Fruit fly (Drosophila melanogaster) whole organism, embryonic: ENCODE measurements around the gene LManIV.
A peak's percentile ranks its signal among the peaks of the same experiment; 100 is the strongest.

ENCODE experiments used
- Blimp-1 ChIP-seq: fragments of 200-800 bp; sonication (Bioruptor generic); optimal IDR thresholded peaks from 3 replicates; lab custom pipeline; 2018; ENCODE audit warnings: missing biosample characterization, missing genetic modification characterization, mild to moderate bottlenecking, moderate library complexity, missing genetic modification reagents
- CG10267 ChIP-seq: fragments of 200-800 bp; sonication (Bioruptor generic); optimal IDR thresholded peaks from 2 replicates; lab custom pipeline; 2018; ENCODE audit warnings: missing biosample characterization, mild to moderate bottlenecking, missing genetic modification characterization, moderate library complexity
- CG11504 ChIP-seq: fragments of 200-800 bp; sonication (Bioruptor generic); optimal IDR thresholded peaks from 3 replicates; lab custom pipeline; 2019; ENCODE audit warnings: missing biosample characterization, mild to moderate bottlenecking, missing genetic modification characterization, moderate library complexity
- CG12299 ChIP-seq: fragments of 200-800 bp; sonication (Bioruptor generic); optimal IDR thresholded peaks from 2 replicates; lab custom pipeline; 2018; ENCODE audit warnings: missing biosample characterization, mild to moderate bottlenecking, missing genetic modification characterization
- CG14014 ChIP-seq: fragments of 200-800 bp; sonication (Bioruptor generic); IDR thresholded peaks from 2 replicates; pipeline ENCODE4 v1.3.6; 2022; ENCODE audit warnings: missing biosample characterization, missing genetic modification characterization
- CG14710 ChIP-seq: fragments of 200-800 bp; sonication (Bioruptor generic); optimal IDR thresholded peaks from 3 replicates; lab custom pipeline; 2019; ENCODE audit warnings: missing biosample characterization, mild to moderate bottlenecking, missing genetic modification characterization, moderate library complexity
- CG15696 ChIP-seq: fragments of 200-800 bp; sonication (Bioruptor generic); optimal IDR thresholded peaks from 2 replicates; lab custom pipeline; 2019; ENCODE audit warnings: missing biosample characterization, mild to moderate bottlenecking, missing genetic modification characterization, moderate library complexity
- CG17829 ChIP-seq: fragments of 200-800 bp; optimal IDR thresholded peaks from 2 replicates; lab custom pipeline; 2019; ENCODE audit warnings: missing biosample characterization, mild to moderate bottlenecking, missing genetic modification characterization, moderate library complexity
- CG18599 ChIP-seq: fragments of 200-800 bp; sonication (Bioruptor generic); optimal IDR thresholded peaks from 3 replicates; lab custom pipeline; 2017; ENCODE audit warnings: missing biosample characterization, missing genetic modification characterization, mild to moderate bottlenecking, moderate library complexity, missing genetic modification reagents
- CG2678 ChIP-seq: fragments of 200-800 bp; sonication (Bioruptor generic); optimal IDR thresholded peaks from 3 replicates; lab custom pipeline; 2019; ENCODE audit warnings: missing biosample characterization, mild to moderate bottlenecking, missing genetic modification characterization, moderate library complexity
- CG2712 ChIP-seq: fragments of 200-800 bp; optimal IDR thresholded peaks from 3 replicates; lab custom pipeline; 2019; ENCODE audit warnings: missing biosample characterization, mild to moderate bottlenecking, missing genetic modification characterization, moderate library complexity
- CG2875 ChIP-seq: fragments of 200-800 bp; sonication (Bioruptor generic); optimal IDR thresholded peaks from 2 replicates; lab custom pipeline; 2017; ENCODE audit warnings: missing biosample characterization, mild to moderate bottlenecking, missing genetic modification characterization, missing genetic modification reagents
- CG31441 ChIP-seq: fragments of 200-800 bp; sonication (Bioruptor generic); IDR thresholded peaks from 2 replicates; pipeline ENCODE4 v1.3.6; 2022; ENCODE audit warnings: missing biosample characterization, missing genetic modification characterization
- CG4404 ChIP-seq: fragments of 200-800 bp; sonication (Bioruptor generic); IDR thresholded peaks from 2 replicates; pipeline ENCODE4 v1.3.6; 2022; ENCODE audit warnings: missing biosample characterization, missing genetic modification characterization
- CG4424 ChIP-seq: fragments of 200-800 bp; sonication (Bioruptor generic); optimal IDR thresholded peaks from 3 replicates; lab custom pipeline; 2016; ENCODE audit warnings: missing biosample characterization, missing genetic modification characterization
- CG6689 ChIP-seq: fragments of 200-800 bp; sonication (Bioruptor generic); IDR thresholded peaks from 2 replicates; pipeline ENCODE4 v1.3.6; 2022; ENCODE audit warnings: missing biosample characterization, missing genetic modification characterization
- D ChIP-seq, 2 experiments: fragments of 200-800 bp in 1 of 2; fragments of >200 bp in 1 of 2; sonication (Bioruptor generic) in 1 of 2; optimal IDR thresholded peaks; 2 replicates in 1 of 2; 3 replicates in 1 of 2; lab custom pipeline; 2017; ENCODE audit warnings: mild to moderate bottlenecking in 1 of 2, missing biosample characterization in 1 of 2, missing genetic modification characterization in 1 of 2, missing genetic modification reagents in 1 of 2
- Hsf ChIP-seq: fragments of 200-800 bp; sonication (Bioruptor generic); optimal IDR thresholded peaks from 3 replicates; lab custom pipeline; 2016; ENCODE audit warnings: missing biosample characterization, missing genetic modification characterization
- Meics ChIP-seq: fragments of 200-800 bp; sonication (Bioruptor generic); optimal IDR thresholded peaks from 2 replicates; lab custom pipeline; 2017; ENCODE audit warnings: missing biosample characterization, mild to moderate bottlenecking, missing genetic modification characterization
- Myb ChIP-seq: fragments of 200-800 bp; sonication (Bioruptor generic); optimal IDR thresholded peaks from 2 replicates; lab custom pipeline; 2016; ENCODE audit warnings: missing biosample characterization, missing genetic modification characterization
- Spps ChIP-seq: fragments of 200-800 bp; sonication (Bioruptor generic); optimal IDR thresholded peaks from 2 replicates; lab custom pipeline; 2018; ENCODE audit warnings: missing biosample characterization, mild to moderate bottlenecking, missing genetic modification characterization
- Xrp1 ChIP-seq: fragments of 200-800 bp; sonication (Bioruptor generic); IDR thresholded peaks from 2 replicates; pipeline ENCODE4 v1.3.6; 2022; ENCODE audit warnings: missing biosample characterization, missing genetic modification characterization
- cas ChIP-seq: fragments of 200-800 bp; sonication (Bioruptor generic); IDR thresholded peaks from 2 replicates; pipeline ENCODE4 v1.3.6; 2022; ENCODE audit warnings: missing biosample characterization, missing genetic modification characterization
- cato ChIP-seq: fragments of 200-800 bp; sonication (Bioruptor generic); optimal IDR thresholded peaks from 2 replicates; lab custom pipeline; 2016; ENCODE audit warnings: missing biosample characterization, missing genetic modification characterization, borderline replicate concordance
- crol ChIP-seq: fragments of 200-800 bp; sonication (Bioruptor generic); IDR thresholded peaks from 2 replicates; pipeline ENCODE4 v1.3.6; 2022; ENCODE audit warnings: missing biosample characterization, missing genetic modification characterization
- dmrt11E ChIP-seq: fragments of 200-800 bp; sonication (Bioruptor generic); optimal IDR thresholded peaks from 3 replicates; lab custom pipeline; 2018; ENCODE audit warnings: missing biosample characterization, mild to moderate bottlenecking, missing genetic modification characterization, moderate library complexity
- dmrt99B ChIP-seq: fragments of 200-800 bp; sonication (Bioruptor generic); optimal IDR thresholded peaks from 2 replicates; lab custom pipeline; 2018; ENCODE audit warnings: missing biosample characterization, mild to moderate bottlenecking, missing genetic modification characterization, moderate library complexity
- exex ChIP-seq: fragments of 200-800 bp; sonication (Bioruptor generic); optimal IDR thresholded peaks from 4 replicates; lab custom pipeline; 2018; ENCODE audit warnings: missing biosample characterization, mild to moderate bottlenecking, missing genetic modification characterization, moderate library complexity
- lab ChIP-seq: fragments of 200-800 bp; sonication (Bioruptor generic); optimal IDR thresholded peaks from 3 replicates; lab custom pipeline; 2017; ENCODE audit warnings: missing biosample characterization, missing genetic modification characterization, mild to moderate bottlenecking, moderate library complexity, missing genetic modification reagents
- lbe ChIP-seq: fragments of 200-800 bp; sonication (Bioruptor generic); optimal IDR thresholded peaks from 2 replicates; lab custom pipeline; 2016; ENCODE audit warnings: missing biosample characterization, mild to moderate bottlenecking, missing genetic modification characterization
- phol ChIP-seq: fragments of 200-800 bp; sonication (Bioruptor generic); optimal IDR thresholded peaks from 3 replicates; lab custom pipeline; 2018; ENCODE audit warnings: missing biosample characterization, mild to moderate bottlenecking, missing genetic modification characterization, moderate library complexity
- prd ChIP-seq, 3 experiments: fragments of >200 bp in 2 of 3; fragments of 200-800 bp in 1 of 3; sonication (Bioruptor generic) in 1 of 3; optimal IDR thresholded peaks in 2 of 3; IDR thresholded peaks in 1 of 3; 2 replicates in 2 of 3; 3 replicates in 1 of 3; pipeline versions ENCODE4 v1.3.6 to Lab custom; 2017 to 2022; ENCODE audit warnings: missing biosample characterization in 1 of 3, missing genetic modification characterization in 1 of 3
- repo ChIP-seq: fragments of 200-800 bp; sonication (Bioruptor generic); optimal IDR thresholded peaks from 2 replicates; lab custom pipeline; 2016; ENCODE audit warnings: missing biosample characterization, missing genetic modification characterization
- row ChIP-seq: fragments of 200-800 bp; sonication (Bioruptor generic); IDR thresholded peaks from 3 replicates; pipeline ENCODE4 v1.3.6; 2022; ENCODE audit warnings: missing biosample characterization, missing genetic modification characterization
- run ChIP-seq: fragments of 200-800 bp; sonication (Bioruptor generic); optimal IDR thresholded peaks from 3 replicates; lab custom pipeline; 2018; ENCODE audit warnings: missing biosample characterization, mild to moderate bottlenecking, missing genetic modification characterization
- sens ChIP-seq: fragments of 200-800 bp; sonication (Bioruptor generic); peaks from one replicate; lab custom pipeline; 2016; ENCODE audit warnings: missing biosample characterization, missing genetic modification characterization
- stc ChIP-seq: fragments of 200-800 bp; sonication (Bioruptor generic); IDR thresholded peaks from 2 replicates; pipeline ENCODE4 v1.3.6; 2022; ENCODE audit warnings: missing biosample characterization, missing genetic modification characterization
- sug ChIP-seq: fragments of 200-800 bp; optimal IDR thresholded peaks from 2 replicates; lab custom pipeline; 2019; ENCODE audit warnings: missing biosample characterization, mild to moderate bottlenecking, missing genetic modification characterization, moderate library complexity
- twi ChIP-seq: fragments of 200-800 bp; optimal IDR thresholded peaks from 2 replicates; lab custom pipeline; 2019; ENCODE audit warnings: missing biosample characterization, mild to moderate bottlenecking, missing genetic modification characterization, moderate library complexity

The LManIV gene

DNA sequence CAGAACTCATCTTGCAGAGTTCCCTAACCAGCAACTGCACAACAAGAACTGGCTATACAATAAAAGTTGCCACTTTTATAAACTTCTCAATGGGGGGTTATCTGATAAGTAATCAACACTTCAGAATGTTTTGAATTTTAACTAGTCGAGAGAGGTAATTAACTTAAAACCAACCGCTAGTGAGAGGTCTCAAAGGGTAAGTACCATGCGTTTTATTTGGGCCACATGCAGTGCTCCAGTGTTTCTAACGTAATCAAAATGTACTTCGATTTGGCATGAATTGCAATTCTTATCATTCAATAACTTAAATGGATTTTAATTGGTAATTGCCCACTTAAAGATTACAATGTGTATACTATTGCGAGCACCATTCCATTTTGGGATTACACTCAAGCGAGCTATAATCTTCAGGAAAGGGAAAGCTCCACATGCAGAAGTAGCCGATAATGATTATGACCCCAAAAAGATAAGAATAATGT lies 3.4 kb downstream of the LManIV start, which contains the start of gene LManIII:
TSS of gene LManIII (minus strand) at position 51 of the 479 bp plus-strand sequence.
- peak; percentile 57 for TF ChIP-seq exex (tag; lab: Kevin White, UChicago)
- TF ChIP-seq twi (tag; lab: Kevin White, UChicago): no peak
- TF ChIP-seq repo (GFP tag; lab: Kevin White, UChicago): no peak
- TF ChIP-seq stc (GFP tag; lab: Robert Waterston, UW): no peak
- TF ChIP-seq sug (tag; lab: Kevin White, UChicago): peak; percentile 3

DNA sequence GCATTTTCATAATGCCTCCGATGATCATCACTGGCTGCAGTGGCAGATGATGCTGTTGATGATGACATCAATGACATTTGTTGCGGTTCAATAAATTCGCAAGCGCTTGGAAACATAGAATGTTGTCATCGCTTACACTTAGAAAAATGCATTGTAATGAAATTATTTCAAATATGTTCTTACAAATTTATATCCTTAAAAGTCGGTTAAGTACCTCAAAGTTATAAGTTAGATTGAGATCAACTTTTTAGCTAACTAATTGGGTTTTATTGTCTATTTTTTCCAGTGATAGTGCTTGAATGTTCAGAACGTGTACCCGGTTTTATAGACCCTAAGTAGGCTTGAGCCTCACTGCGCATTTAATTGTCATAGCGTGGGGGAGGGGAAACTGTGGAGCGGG lies 9.3 kb downstream of the LManIV start:
- no peak for TF ChIP-seq Hsf (GFP tag; lab: Kevin White, UChicago)
- TF ChIP-seq D (optimal IDR thresholded peaks at IDR 0.05; lab: Kevin White, UChicago): no peak
- peak; percentile 10 for TF ChIP-seq D (GFP tag; optimal IDR thresholded peaks at IDR 0.05; lab: Kevin White, UChicago)
- TF ChIP-seq run (tag; lab: Kevin White, UChicago): no peak
- peak; percentile 28 for TF ChIP-seq lab (GFP tag; lab: Kevin White, UChicago)
- peak; percentile 37 for TF ChIP-seq CG14710 (tag; lab: Kevin White, UChicago)
- TF ChIP-seq CG2678 (tag; lab: Kevin White, UChicago): peak; percentile 51
- TF ChIP-seq CG2712 (tag; lab: Kevin White, UChicago): peak; percentile 59
- no peak for TF ChIP-seq cas (GFP tag; lab: Robert Waterston, UW)
- TF ChIP-seq dmrt99B (tag; lab: Kevin White, UChicago): peak; percentile 20
- TF ChIP-seq Xrp1: peak; percentile 60; the same call in 1 of the 2 replicates
- TF ChIP-seq CG2875: no peak
- peak; percentile 32; the same call in 1 of the 2 replicates for TF ChIP-seq CG31441 (GFP tag; lab: Robert Waterston, UW)
- TF ChIP-seq lbe: no peak
- no peak for TF ChIP-seq cato (GFP tag; lab: Kevin White, UChicago)
- peak; percentile 18 for TF ChIP-seq CG17829 (tag; lab: Kevin White, UChicago)
- TF ChIP-seq Meics (GFP tag; lab: Kevin White, UChicago): peak; percentile 34
- peak; percentile 15 for TF ChIP-seq dmrt11E (tag; lab: Kevin White, UChicago)
- TF ChIP-seq crol (GFP tag; lab: Robert Waterston, UW): 0 out of 2 replicates have a peak, but pooled peaks have one; percentile 3
- 0 out of 2 replicates have a peak, but pooled peaks have one; percentile 8 for TF ChIP-seq CG6689
- peak; percentile 76 for TF ChIP-seq sens (GFP tag; lab: Kevin White, UChicago)
- TF ChIP-seq CG14014 (GFP tag; lab: Robert Waterston, UW): no peak
- TF ChIP-seq CG4424 (GFP tag; lab: Kevin White, UChicago): peak; percentile 22
- peak; percentile 20 for TF ChIP-seq CG11504 (tag; lab: Kevin White, UChicago)
- TF ChIP-seq Myb (GFP tag; lab: Kevin White, UChicago): no peak
- no peak for TF ChIP-seq CG12299
- TF ChIP-seq row: 0 out of 3 replicates have a peak, but pooled peaks have one; percentile 10
- TF ChIP-seq Spps (tag; lab: Kevin White, UChicago): peak; percentile 8
- peak; percentile 29 for TF ChIP-seq Blimp-1 (GFP tag; lab: Kevin White, UChicago)
- peak; percentile 12 for TF ChIP-seq CG18599 (GFP tag; lab: Kevin White, UChicago)
- TF ChIP-seq prd (optimal IDR thresholded peaks at IDR 0.05; lab: Kevin White, UChicago): no peak
- TF ChIP-seq prd (GFP tag; IDR thresholded peaks at IDR 0.05; lab: Robert Waterston, UW): peak; percentile 36; the same call in 1 of the 3 replicates
- peak; percentile 23 for TF ChIP-seq CG10267 (tag; lab: Kevin White, UChicago)
- peak; percentile 19 for TF ChIP-seq phol (tag; lab: Kevin White, UChicago)
- TF ChIP-seq CG15696: peak; percentile 51
- TF ChIP-seq CG4404: no peak
